Worm (Caenorhabditis elegans) whole organism, young adult: ENCODE results near the gene K08F11.1.

Source experiments
- B0261.1 ChIP-seq: sonication (generic microtip); optimal IDR thresholded peaks from 2 replicates; lab custom pipeline; 2016; ENCODE audit warnings: mild to moderate bottlenecking, missing genetic modification characterization, moderate library complexity, missing compliant biosample characterization
- C17E4.6 ChIP-seq: fragments of 200-800 bp; sonication (Bioruptor generic); IDR thresholded peaks from 2 replicates; pipeline ENCODE4 v1.3.6; 2022; ENCODE audit warnings: missing genetic modification reagents, missing genetic modification characterization, missing compliant biosample characterization
- F22D6.2 ChIP-seq: sonication (generic microtip); optimal IDR thresholded peaks from 2 replicates; lab custom pipeline; 2016; ENCODE audit warnings: mild to moderate bottlenecking, missing genetic modification characterization, missing compliant biosample characterization
- F23B12.7 ChIP-seq: sonication (generic microtip); optimal IDR thresholded peaks from 2 replicates; lab custom pipeline; 2017; ENCODE audit warnings: missing genetic modification characterization, mild to moderate bottlenecking, missing compliant biosample characterization, antibody characterized with exemption, moderate library complexity; ENCODE audit not compliant: insufficient read depth
- F37B4.10 ChIP-seq: fragments of 200-800 bp; sonication (Bioruptor generic); IDR thresholded peaks from 2 replicates; pipeline ENCODE4 v1.3.6; 2022; ENCODE audit warnings: missing genetic modification characterization, missing compliant biosample characterization
- F57C9.4 ChIP-seq: sonication (generic microtip); optimal IDR thresholded peaks from 2 replicates; lab custom pipeline; 2017; ENCODE audit warnings: mild to moderate bottlenecking, missing genetic modification characterization, missing compliant biosample characterization
- K11D2.4 ChIP-seq: fragments of 200-800 bp; sonication (Bioruptor generic); IDR thresholded peaks from 2 replicates; pipeline ENCODE4 v1.3.6; 2022; ENCODE audit warnings: missing genetic modification reagents, missing genetic modification characterization, missing compliant biosample characterization
- K12H6.12 ChIP-seq: fragments of 200-800 bp; sonication (Bioruptor generic); optimal IDR thresholded peaks from 2 replicates; lab custom pipeline; 2018; ENCODE audit warnings: mild to moderate bottlenecking, missing genetic modification characterization, missing compliant biosample characterization
- T07F8.4 ChIP-seq: sonication (generic microtip); optimal IDR thresholded peaks from 2 replicates; lab custom pipeline; 2016; ENCODE audit warnings: mild to moderate bottlenecking, missing genetic modification characterization, moderate library complexity, missing compliant biosample characterization
- Y53G8AR.9 ChIP-seq: fragments of 200-800 bp; sonication (Bioruptor generic); conservative IDR thresholded peaks from 2 replicates; pipeline ENCODE4 v1.3.6; 2022; ENCODE audit warnings: missing genetic modification reagents, missing genetic modification characterization, missing compliant biosample characterization
- Y79H2A.3 ChIP-seq: fragments of 200-800 bp; sonication (Bioruptor generic); conservative IDR thresholded peaks from 2 replicates; pipeline ENCODE4 v1.3.6; 2022; ENCODE audit warnings: missing genetic modification reagents, missing genetic modification characterization, missing compliant biosample characterization
- ZK185.1 ChIP-seq: sonication (generic microtip); optimal IDR thresholded peaks from 2 replicates; lab custom pipeline; 2016; ENCODE audit warnings: mild to moderate bottlenecking, missing genetic modification characterization, missing compliant biosample characterization; ENCODE audit not compliant: poor library complexity, severe bottlenecking
- akir-1 ChIP-seq: fragments of 200-800 bp; sonication (Bioruptor generic); optimal IDR thresholded peaks from 2 replicates; lab custom pipeline; 2018; ENCODE audit warnings: mild to moderate bottlenecking, missing genetic modification characterization, moderate library complexity, missing compliant biosample characterization
- aptf-3 ChIP-seq: fragments of 200-800 bp; sonication (Bioruptor generic); IDR thresholded peaks from 2 replicates; pipeline ENCODE4 v1.3.6; 2022; ENCODE audit warnings: missing genetic modification characterization, missing compliant biosample characterization
- atf-7 ChIP-seq: sonication (generic microtip); optimal IDR thresholded peaks from 2 replicates; lab custom pipeline; 2017; ENCODE audit warnings: mild to moderate bottlenecking, missing genetic modification characterization, missing compliant biosample characterization
- bed-1 ChIP-seq: fragments of 200-800 bp; sonication (Bioruptor generic); IDR thresholded peaks from 2 replicates; pipeline ENCODE4 v1.3.6; 2022; ENCODE audit warnings: missing genetic modification reagents, missing genetic modification characterization, missing compliant biosample characterization
- ceh-27 ChIP-seq: fragments of 200-800 bp; sonication (Bioruptor generic); optimal IDR thresholded peaks from 2 replicates; lab custom pipeline; 2018; ENCODE audit warnings: mild to moderate bottlenecking, missing genetic modification characterization, moderate library complexity, missing compliant biosample characterization
- ceh-40 ChIP-seq: fragments of 200-800 bp; sonication (Bioruptor generic); IDR thresholded peaks from 2 replicates; pipeline ENCODE4 v1.3.6; 2022; ENCODE audit warnings: missing genetic modification characterization, missing compliant biosample characterization
- ceh-79 ChIP-seq: sonication (generic microtip); optimal IDR thresholded peaks from 2 replicates; lab custom pipeline; 2017; ENCODE audit warnings: mild to moderate bottlenecking, missing genetic modification characterization, missing compliant biosample characterization
- ceh-91 ChIP-seq: fragments of 200-800 bp; sonication (Bioruptor generic); IDR thresholded peaks from 2 replicates; pipeline ENCODE4 v1.3.6; 2022; ENCODE audit warnings: missing genetic modification reagents, missing genetic modification characterization, missing compliant biosample characterization
- die-1 ChIP-seq: sonication (generic microtip); optimal IDR thresholded peaks from 2 replicates; lab custom pipeline; 2016; ENCODE audit warnings: missing genotype, mild to moderate bottlenecking, missing genetic modification characterization, missing compliant biosample characterization
- dox-1 ChIP-seq: fragments of 200-800 bp; sonication (Bioruptor generic); IDR thresholded peaks from 2 replicates; pipeline ENCODE4 v1.3.6; 2022; ENCODE audit warnings: missing genetic modification reagents, missing genetic modification characterization, missing compliant biosample characterization
- dpff-1 ChIP-seq: sonication (generic microtip); optimal IDR thresholded peaks from 2 replicates; lab custom pipeline; 2017; ENCODE audit warnings: mild to moderate bottlenecking, missing genetic modification characterization, missing compliant biosample characterization
- dpl-1 ChIP-seq: fragments of 150-350 bp; optimal IDR thresholded peaks from 2 replicates; lab custom pipeline; 2014; ENCODE audit warnings: missing biosample characterization, missing genetic modification reagents, missing genetic modification characterization
- him-1 ChIP-seq: sonication (generic microtip); optimal IDR thresholded peaks from 2 replicates; lab custom pipeline; 2016; ENCODE audit warnings: missing genotype, missing genetic modification reagents, missing genetic modification characterization, missing compliant biosample characterization
- hmg-20 ChIP-seq: fragments of 200-800 bp; sonication (Bioruptor generic); IDR thresholded peaks from 2 replicates; pipeline ENCODE4 v1.3.6; 2022; ENCODE audit warnings: missing genetic modification reagents, missing genetic modification characterization, missing compliant biosample characterization
- lin-40 ChIP-seq: sonication (generic microtip); optimal IDR thresholded peaks from 2 replicates; lab custom pipeline; 2016; ENCODE audit warnings: missing genetic modification characterization, mild to moderate bottlenecking, missing compliant biosample characterization, missing genotype, missing genetic modification reagents
- lin-54 ChIP-seq: fragments of 200-800 bp; sonication (Bioruptor generic); optimal IDR thresholded peaks from 2 replicates; lab custom pipeline; 2018; ENCODE audit warnings: mild to moderate bottlenecking, missing genetic modification characterization, missing compliant biosample characterization
- lir-1 ChIP-seq: fragments of 200-800 bp; sonication (Bioruptor generic); conservative IDR thresholded peaks from 2 replicates; pipeline ENCODE4 v1.3.6; 2022; ENCODE audit warnings: missing genetic modification reagents, missing genetic modification characterization, missing compliant biosample characterization
- lsl-1 ChIP-seq: fragments of 200-800 bp; sonication (Bioruptor generic); optimal IDR thresholded peaks from 2 replicates; lab custom pipeline; 2018; ENCODE audit warnings: mild to moderate bottlenecking, missing genetic modification characterization, moderate library complexity, missing compliant biosample characterization
- madf-10 ChIP-seq: sonication (generic microtip); optimal IDR thresholded peaks from 2 replicates; lab custom pipeline; 2016; ENCODE audit warnings: mild to moderate bottlenecking, missing genetic modification characterization, missing compliant biosample characterization
- madf-6 ChIP-seq: fragments of 200-800 bp; sonication (Bioruptor generic); IDR thresholded peaks from 2 replicates; pipeline ENCODE4 v1.3.6; 2022; ENCODE audit warnings: missing genetic modification reagents, missing genetic modification characterization, missing compliant biosample characterization
- madf-8 ChIP-seq: fragments of 200-800 bp; sonication (Bioruptor generic); conservative IDR thresholded peaks from 2 replicates; pipeline ENCODE4 v1.3.6; 2022; ENCODE audit warnings: missing genetic modification reagents, missing genetic modification characterization, missing compliant biosample characterization
- mxl-1 ChIP-seq: sonication (generic microtip); optimal IDR thresholded peaks from 2 replicates; lab custom pipeline; 2016; ENCODE audit warnings: missing genetic modification characterization, missing compliant biosample characterization
- nfya-1 ChIP-seq: sonication (generic microtip); optimal IDR thresholded peaks from 2 replicates; lab custom pipeline; 2017; ENCODE audit warnings: antibody characterized with exemption, missing compliant biosample characterization, missing genetic modification characterization, borderline replicate concordance; ENCODE audit not compliant: insufficient read depth
- nhr-179 ChIP-seq: sonication (generic microtip); optimal IDR thresholded peaks from 2 replicates; lab custom pipeline; 2016; ENCODE audit warnings: mild to moderate bottlenecking, missing genetic modification characterization, missing compliant biosample characterization
- nhr-27 ChIP-seq: fragments of 200-800 bp; sonication (Bioruptor generic); optimal IDR thresholded peaks from 2 replicates; lab custom pipeline; 2018; ENCODE audit warnings: mild to moderate bottlenecking, missing genetic modification characterization, moderate library complexity, missing compliant biosample characterization
- pha-4 ChIP-seq: fragments of 150-350 bp; sonication (generic microtip); optimal IDR thresholded peaks from 2 replicates; lab custom pipeline; 2014; ENCODE audit warnings: missing biosample characterization, missing genetic modification reagents, missing genetic modification characterization
- rcor-1 ChIP-seq: fragments of 200-800 bp; sonication (Bioruptor generic); IDR thresholded peaks from 2 replicates; pipeline ENCODE4 v1.3.6; 2022; ENCODE audit warnings: missing genetic modification reagents, missing genetic modification characterization, missing compliant biosample characterization
- sea-2 ChIP-seq: fragments of 200-800 bp; sonication (Bioruptor generic); IDR thresholded peaks from 2 replicates; pipeline ENCODE4 v1.3.6; 2022; ENCODE audit warnings: missing genetic modification characterization, missing compliant biosample characterization
- snpc-1.1 ChIP-seq: sonication (generic microtip); optimal IDR thresholded peaks from 2 replicates; lab custom pipeline; 2017; ENCODE audit warnings: missing genetic modification characterization, mild to moderate bottlenecking, missing compliant biosample characterization, antibody characterized with exemption, moderate library complexity, missing genotype, missing genetic modification reagents; ENCODE audit not compliant: insufficient read depth
- snpc-4 ChIP-seq, 5 experiments: fragments of 150-350 bp in 1 of 5; sonication (generic microtip) in 4 of 5; optimal IDR thresholded peaks; 2 replicates each; lab custom pipeline; 2014 to 2018; ENCODE audit warnings: missing genetic modification characterization in 5 of 5, missing biosample characterization in 3 of 5, antibody characterized with exemption in 2 of 5, mild to moderate bottlenecking in 2 of 5, missing compliant biosample characterization in 2 of 5, missing genotype in 2 of 5, moderate library complexity in 2 of 5, missing genetic modification reagents in 1 of 5
- somi-1 ChIP-seq: fragments of 200-800 bp; sonication (Bioruptor generic); optimal IDR thresholded peaks from 2 replicates; lab custom pipeline; 2018; ENCODE audit warnings: mild to moderate bottlenecking, missing genetic modification characterization, missing compliant biosample characterization
- tlf-1 ChIP-seq: fragments of 200-800 bp; sonication (Bioruptor generic); optimal IDR thresholded peaks from 2 replicates; lab custom pipeline; 2018; ENCODE audit warnings: mild to moderate bottlenecking, missing genetic modification characterization, missing compliant biosample characterization
- unc-62 ChIP-seq: fragments of 150-350 bp; optimal IDR thresholded peaks from 2 replicates; lab custom pipeline; 2014; ENCODE audit warnings: missing biosample characterization, missing genetic modification reagents, missing genetic modification characterization
- ztf-22 ChIP-seq: fragments of 200-800 bp; sonication (Bioruptor generic); optimal IDR thresholded peaks from 2 replicates; lab custom pipeline; 2018; ENCODE audit warnings: mild to moderate bottlenecking, missing genetic modification characterization, moderate library complexity, missing compliant biosample characterization
- ztf-25 ChIP-seq: fragments of 200-800 bp; sonication (Bioruptor generic); IDR thresholded peaks from 2 replicates; pipeline ENCODE4 v1.3.6; 2022; ENCODE audit warnings: missing genetic modification reagents, missing genetic modification characterization, missing compliant biosample characterization

Gene K08F11.1

DNA sequence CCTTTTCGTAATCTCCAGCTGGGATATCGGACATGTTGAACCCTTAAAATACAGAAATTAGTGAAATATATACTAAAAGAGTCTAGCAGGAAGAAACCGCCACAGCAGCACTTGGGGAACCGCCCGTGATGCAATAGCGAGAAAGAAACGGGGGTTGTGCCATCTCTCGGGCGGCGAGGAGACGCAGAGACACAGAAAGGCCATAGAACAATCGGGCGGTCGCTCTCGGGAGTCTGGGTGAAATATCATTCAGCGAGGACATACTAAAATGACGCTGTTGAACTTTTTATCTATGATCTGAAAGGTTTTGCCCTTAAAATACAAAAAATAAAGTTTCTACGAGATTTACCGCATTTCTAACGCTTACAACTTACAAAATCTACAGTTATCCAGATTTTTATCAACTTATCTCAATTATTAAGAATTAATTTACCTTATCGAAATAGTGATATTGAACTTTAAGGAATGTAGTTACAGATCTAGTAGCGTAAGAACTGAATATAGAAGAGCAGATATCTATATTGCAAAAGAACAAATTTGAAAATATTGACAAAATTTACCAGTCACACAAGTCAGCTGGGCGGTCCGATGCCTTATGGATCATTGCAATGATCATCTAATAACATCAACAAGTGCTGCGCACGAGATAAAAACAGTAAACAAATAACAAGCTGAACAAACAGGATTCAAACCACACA is 23.9 kb downstream of the K08F11.1 start, which contains the start of gene cyc-2.1:
Gene cyc-2.1, minus strand, starts transcription at position 605 of the 698 bp plus-strand sequence.
- TF ChIP-seq tlf-1 (GFP tag; lab: Kevin White, UChicago) (peak; percentile 63), him-1 (no peak), dox-1 (GFP tag; lab: Robert Waterston, UW) (peak; percentile 74), lin-40 (tag; lab: Kevin White, UChicago) (peak; percentile 47), K12H6.12 (peak; percentile 45), madf-6 (peak; percentile 81), nhr-179 (tag; lab: Kevin White, UChicago) (no peak), dpff-1 (tag; lab: Kevin White, UChicago) (no peak), lir-1 (no peak), ztf-22 (no peak), ztf-25 (GFP tag; lab: Robert Waterston, UW) (no peak), Y53G8AR.9 (GFP tag; lab: Robert Waterston, UW) (peak; percentile 82), K11D2.4 (GFP tag; lab: Robert Waterston, UW) (0 out of 2 replicates have a peak, but pooled peaks have one; percentile 21), B0261.1 (tag; lab: Kevin White, UChicago) (peak; percentile 20), dpl-1 (GFP tag; lab: Kevin White, UChicago) (no peak), atf-7 (tag; lab: Kevin White, UChicago) (peak; percentile 67), madf-10 (tag; lab: Kevin White, UChicago) (no peak), T07F8.4 (tag; lab: Kevin White, UChicago) (no peak), Y79H2A.3 (GFP tag; lab: Robert Waterston, UW) (no peak), F23B12.7 (tag; lab: Kevin White, UChicago) (peak; percentile 71), ceh-91 (GFP tag; lab: Robert Waterston, UW) (no peak), mxl-1 (tag; lab: Kevin White, UChicago) (no peak), snpc-4 (GFP tag; optimal IDR thresholded peaks at IDR 0.05; lab: Kevin White, UChicago) (peak; percentile 30), snpc-4 (tag; optimal IDR thresholded peaks at IDR 0.05; lab: Kevin White, UChicago) (peak in 3 of 4 experiments; percentile 43 to 73 (median 59)), F57C9.4 (tag; lab: Kevin White, UChicago) (no peak), bed-1 (no peak), die-1 (tag; lab: Kevin White, UChicago) (no peak), aptf-3 (GFP tag; lab: Robert Waterston, UW) (peak; percentile 76; the same call in 1 of the 2 replicates), ceh-79 (tag; lab: Kevin White, UChicago) (no peak), ceh-40 (GFP tag; lab: Robert Waterston, UW) (peak; percentile 49; the same call in 1 of the 2 replicates), ZK185.1 (tag; lab: Kevin White, UChicago) (peak; percentile 49), akir-1 (GFP tag; lab: Kevin White, UChicago) (no peak), nhr-27 (tag; lab: Kevin White, UChicago) (peak; percentile 55), F37B4.10 (GFP tag; lab: Robert Waterston, UW) (no peak), rcor-1 (peak; percentile 61; the same call in 1 of the 2 replicates), ceh-27 (GFP tag; lab: Kevin White, UChicago) (peak; percentile 20), lin-54 (GFP tag; lab: Kevin White, UChicago) (peak; percentile 71), nfya-1 (tag; lab: Kevin White, UChicago) (no peak), snpc-1.1 (peak; percentile 62), C17E4.6 (GFP tag; lab: Robert Waterston, UW) (0 out of 2 replicates have a peak, but pooled peaks have one; percentile 13), madf-8 (no peak), somi-1 (GFP tag; lab: Kevin White, UChicago) (no peak), F22D6.2 (tag; lab: Kevin White, UChicago) (no peak), unc-62 (GFP tag; lab: Kevin White, UChicago) (no peak), sea-2 (GFP tag; lab: Robert Waterston, UW) (no peak), hmg-20 (no peak), lsl-1 (peak; percentile 54), pha-4 (tag; lab: Kevin White, UChicago) (no peak)
